Worm (Caenorhabditis elegans): Measurements from ENCODE around the gene oac-23.

ce11 chrIV:3878283-3878938 is 2.8 kb upstream of the oac-23 start, which contains the start of gene F37C4.6:
- no peak for TF ChIP-seq ref-1 (GFP tag; conservative IDR thresholded peaks at IDR 0.05)
- no peak for TF ChIP-seq tab-1 (GFP tag; IDR thresholded peaks at IDR 0.05)
- no peak for TF ChIP-seq med-1 (GFP tag; optimal IDR thresholded peaks at IDR 0.05; ENCODE audit: insufficient read depth)
- TF ChIP-seq cog-1 (tag; optimal IDR thresholded peaks at IDR 0.05) = no peak
- no peak for TF ChIP-seq flt-1 (GFP tag; IDR thresholded peaks at IDR 0.05)
- TF ChIP-seq ztf-23 (GFP tag; IDR thresholded peaks at IDR 0.05) = no peak
- no peak for TF ChIP-seq klf-2 (GFP tag; conservative IDR thresholded peaks at IDR 0.05)
